Fruit fly (Drosophila melanogaster): ENCODE measurements around the gene Nepl11.

- TF ChIP-seq CTCF (optimal IDR thresholded peaks at IDR 0.05) (no peak), CG8478 (optimal IDR thresholded peaks at IDR 0.05) (no peak)
These were observed at the start of gene Nepl11 for dm6 chr3R:4294689-4295088.
